Fruit fly (Drosophila melanogaster) S2 (cell line): ENCODE data around the gene CG14929.

Experiments
- CG8478 ChIP-seq: fragments of >200 bp; optimal IDR thresholded peaks from 2 replicates; lab custom pipeline; 2018
- CTCF ChIP-seq, 2 experiments: fragments of >200 bp; optimal IDR thresholded peaks; 2 replicates each; lab custom pipeline; 2018

DNA sequence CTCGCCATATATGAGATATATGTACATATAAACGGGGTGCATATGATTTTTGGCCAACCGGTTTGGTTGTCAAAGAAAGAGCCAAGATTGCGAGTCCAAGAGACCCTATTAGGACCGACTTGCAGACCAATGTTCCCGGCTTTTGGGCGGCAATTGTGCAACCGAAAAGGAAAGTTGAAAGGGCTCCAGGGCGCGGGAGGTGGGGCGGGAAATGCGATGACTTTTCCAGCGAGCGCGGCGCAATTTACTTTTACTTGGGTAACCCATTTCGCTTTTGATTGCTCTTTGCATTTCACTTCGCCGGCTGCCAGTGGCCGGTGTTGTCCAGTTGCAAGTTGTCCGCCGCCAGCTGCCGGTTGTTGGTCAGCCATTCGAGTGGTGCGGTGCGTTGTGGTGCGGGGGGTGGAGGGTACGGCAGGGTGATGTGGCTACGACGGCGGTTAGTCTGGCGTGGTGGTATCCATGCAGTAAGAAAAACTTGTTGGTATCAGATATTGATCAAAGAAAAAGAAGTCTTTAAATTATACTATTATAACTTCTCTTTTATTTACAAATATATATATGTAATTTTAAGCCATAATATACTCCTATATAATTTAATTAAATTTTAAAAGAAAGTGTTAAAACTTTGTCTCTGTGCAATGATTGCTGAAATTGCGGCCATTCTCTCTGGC lies 14.6 kb upstream of the CG14929 start:
- TF ChIP-seq CTCF (optimal IDR thresholded peaks at IDR 0.05; lab: Kevin White, UChicago) (no peak), CG8478 (lab: Kevin White, UChicago) (no peak)
